Fruit fly (Drosophila melanogaster): ENCODE results near the gene Hk.
A peak's percentile ranks its signal among the peaks of the same experiment; 100 is the strongest.

Hk gene

DNA sequence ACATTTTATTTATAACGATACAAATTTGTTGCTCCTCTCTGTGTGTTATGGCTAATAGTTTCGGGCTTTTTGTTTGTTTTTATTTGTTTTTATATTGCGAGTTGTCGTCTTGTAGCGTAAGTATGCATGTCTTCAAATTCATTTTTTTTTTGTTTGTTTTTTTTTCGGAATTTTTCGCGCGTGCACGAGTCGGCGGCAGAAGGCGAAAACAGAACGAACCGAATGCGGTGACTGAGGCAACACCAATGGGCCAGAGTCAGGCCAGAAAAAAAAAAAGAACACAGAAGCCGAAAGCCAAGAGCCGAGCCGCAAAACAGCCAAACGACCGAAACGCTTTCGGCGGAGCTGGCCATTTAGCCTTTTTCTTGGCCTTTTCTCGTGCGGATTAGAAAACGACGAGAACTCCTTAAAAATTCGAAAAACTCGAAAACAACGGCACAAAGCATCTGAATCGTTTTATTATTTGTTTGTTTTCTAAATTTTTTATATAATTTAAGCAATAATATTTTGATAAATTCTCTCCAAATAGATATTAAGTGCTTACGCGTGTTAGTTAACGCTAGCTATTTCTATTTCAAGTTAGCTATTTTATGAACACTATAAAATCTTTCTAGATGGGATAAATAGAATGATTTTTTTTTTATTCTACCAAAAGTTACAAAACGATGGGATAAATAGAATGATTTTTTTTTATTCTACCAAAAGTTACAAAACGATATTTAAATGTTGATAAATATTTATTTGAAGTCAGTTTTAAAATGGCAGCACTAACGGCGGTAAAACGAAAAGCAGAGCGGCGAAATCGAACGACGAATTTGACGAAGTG is 26.9 kb upstream of the Hk start (continued):
- TF ChIP-seq chinmo (GFP tag; IDR thresholded peaks at IDR 0.05; ENCODE audit: partially characterized antibody): 0 out of 4 replicates have a peak, but pooled peaks have one; percentile 59
- peak; percentile 55; the same call in 2 of the 3 replicates for TF ChIP-seq row (GFP tag; IDR thresholded peaks at IDR 0.05)
- TF ChIP-seq CoRest (tag; optimal IDR thresholded peaks at IDR 0.05): peak; percentile 9
- no peak for TF ChIP-seq CG16813 (GFP tag; IDR thresholded peaks at IDR 0.05; ENCODE audit: partially characterized antibody)
- TF ChIP-seq CG15073 (GFP tag; optimal IDR thresholded peaks at IDR 0.05): no peak
- TF ChIP-seq NFAT (GFP tag; IDR thresholded peaks at IDR 0.05): no peak
- TF ChIP-seq ash1 (GFP tag; optimal IDR thresholded peaks at IDR 0.05): no peak
- TF ChIP-seq CG1792 (GFP tag; optimal IDR thresholded peaks at IDR 0.05): no peak
- TF ChIP-seq CG2678 (tag; optimal IDR thresholded peaks at IDR 0.05): peak; percentile 24
- no peak for TF ChIP-seq sima (GFP tag; optimal IDR thresholded peaks at IDR 0.05)
- TF ChIP-seq sr (GFP tag; IDR thresholded peaks at IDR 0.05): no peak
- TF ChIP-seq bigmax (GFP tag; optimal IDR thresholded peaks at IDR 0.05): no peak
- peak; percentile 13 for TF ChIP-seq CG18599 (GFP tag; optimal IDR thresholded peaks at IDR 0.05)
- TF ChIP-seq CG30403 (GFP tag; optimal IDR thresholded peaks at IDR 0.05): peak; percentile 27
- no peak for TF ChIP-seq CG15601 (tag; optimal IDR thresholded peaks at IDR 0.05)
- TF ChIP-seq gem (tag; optimal IDR thresholded peaks at IDR 0.05): peak; percentile 32
- TF ChIP-seq NC2α (GFP tag; optimal IDR thresholded peaks at IDR 0.05): no peak
- no peak for TF ChIP-seq CG31388 (GFP tag; optimal IDR thresholded peaks at IDR 0.05)
- TF ChIP-seq CG7556 (GFP tag; optimal IDR thresholded peaks at IDR 0.05): peak; percentile 37
- no peak for TF ChIP-seq CG16863 (GFP tag; optimal IDR thresholded peaks at IDR 0.05)
- TF ChIP-seq Deaf1 (tag; optimal IDR thresholded peaks at IDR 0.05): peak; percentile 86
- no peak for TF ChIP-seq Hr3 (GFP tag; optimal IDR thresholded peaks at IDR 0.05)
- no peak for TF ChIP-seq CG9876 (GFP tag; optimal IDR thresholded peaks at IDR 0.05)
- no peak for TF ChIP-seq sc (optimal IDR thresholded peaks at IDR 0.05)
- no peak for TF ChIP-seq sc (GFP tag; optimal IDR thresholded peaks at IDR 0.05)
- TF ChIP-seq CG12659 (GFP tag; optimal IDR thresholded peaks at IDR 0.05): peak; percentile 4
- peak; percentile 80 for TF ChIP-seq Sry-β (GFP tag; optimal IDR thresholded peaks at IDR 0.05)
- TF ChIP-seq cg (GFP tag; optimal IDR thresholded peaks at IDR 0.05): no peak
- no peak for TF ChIP-seq Lpt (GFP tag; optimal IDR thresholded peaks at IDR 0.05)
- TF ChIP-seq ems (GFP tag; optimal IDR thresholded peaks at IDR 0.05): no peak
- no peak for TF ChIP-seq C15 (GFP tag; IDR thresholded peaks at IDR 0.05)
- no peak for TF ChIP-seq Hsf (GFP tag; optimal IDR thresholded peaks at IDR 0.05)
- TF ChIP-seq gcm (GFP tag; optimal IDR thresholded peaks at IDR 0.05): no peak
- no peak for TF ChIP-seq dmrt99B (tag; optimal IDR thresholded peaks at IDR 0.05)
- no peak for TF ChIP-seq CG9727 (GFP tag; optimal IDR thresholded peaks at IDR 0.05)

DNA sequence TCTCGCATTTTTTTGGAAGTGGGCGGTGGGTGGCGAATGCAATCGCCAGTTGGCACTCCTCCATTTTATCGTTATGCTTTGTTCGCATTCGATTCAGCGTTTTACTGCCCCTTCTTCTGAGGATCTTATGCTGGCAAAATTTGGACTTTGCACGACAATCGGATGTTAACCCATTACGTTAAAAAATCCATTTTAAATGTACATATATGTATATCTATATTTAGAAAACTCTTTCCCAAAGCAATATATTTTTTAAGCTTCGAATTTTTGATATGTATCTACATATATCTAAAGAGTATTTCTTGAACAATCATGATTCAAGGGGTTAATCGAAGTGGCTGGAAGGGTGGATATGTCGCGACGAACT is 2.7 kb upstream of the Hk start:
- no peak for TF ChIP-seq dimm (GFP tag; IDR thresholded peaks at IDR 0.05)
- TF ChIP-seq CG16863 (GFP tag; optimal IDR thresholded peaks at IDR 0.05): no peak
- peak; percentile 94 for TF ChIP-seq nom (GFP tag; optimal IDR thresholded peaks at IDR 0.05)
- TF ChIP-seq Trl (optimal IDR thresholded peaks at IDR 0.05): peak in 1 of 2 experiments; percentile 8
- no peak for TF ChIP-seq Trl (GFP tag; optimal IDR thresholded peaks at IDR 0.05)
- no peak for TF ChIP-seq yki (optimal IDR thresholded peaks at IDR 0.05)
- TF ChIP-seq bsh (GFP tag; optimal IDR thresholded peaks at IDR 0.05): peak in 1 of 2 experiments; percentile 54
- no peak for TF ChIP-seq Camta (GFP tag; optimal IDR thresholded peaks at IDR 0.05)
- no peak for TF ChIP-seq ara (GFP tag; IDR thresholded peaks at IDR 0.05)
- TF ChIP-seq slou (GFP tag; optimal IDR thresholded peaks at IDR 0.05): no peak
- TF ChIP-seq trh (GFP tag; optimal IDR thresholded peaks at IDR 0.05): no peak

All from whole organism, embryonic.